Fruit fly (Drosophila melanogaster) whole organism, prepupa: Measurements from ENCODE around the gene CG12224.

Source experiments
- CG31627 ChIP-seq: fragments of 200-800 bp; sonication (Bioruptor generic); optimal IDR thresholded peaks from 3 replicates; lab custom pipeline; 2016; ENCODE audit warnings: missing biosample characterization, missing genetic modification characterization
- fkh ChIP-seq: fragments of 200-800 bp; sonication (Bioruptor generic); optimal IDR thresholded peaks from 3 replicates; lab custom pipeline; 2017; ENCODE audit warnings: missing biosample characterization, mild to moderate bottlenecking, missing genetic modification characterization, moderate library complexity

- TF ChIP-seq CG31627 (no peak), fkh (GFP tag; lab: Kevin White, UChicago) (no peak)
Measured at dm6 chr3R:11971394-11971793, 10.5 kb downstream of the CG12224 start, which contains the start of gene GC2.
